Worm (Caenorhabditis elegans) whole organism, L2 larva: ENCODE data around the gene srx-8.

Experiments used
- C34F6.9 ChIP-seq: fragments of 150-350 bp; optimal IDR thresholded peaks from 2 replicates; lab custom pipeline; 2014; ENCODE audit warnings: missing biosample characterization, missing genetic modification characterization
- R02D3.7 ChIP-seq: fragments of 150-350 bp; optimal IDR thresholded peaks from 2 replicates; lab custom pipeline; 2014; ENCODE audit warnings: missing biosample characterization, missing genetic modification characterization
- Y55F3AM.14 ChIP-seq: fragments of 200-800 bp; sonication (Bioruptor generic); optimal IDR thresholded peaks from 2 replicates; lab custom pipeline; 2018; ENCODE audit warnings: mild to moderate bottlenecking, missing genetic modification characterization, missing compliant biosample characterization
- ZK546.5 ChIP-seq: sonication (generic microtip); optimal IDR thresholded peaks from 2 replicates; lab custom pipeline; 2017; ENCODE audit warnings: missing biosample characterization, missing genetic modification characterization
- alr-1 ChIP-seq: fragments of 150-350 bp; optimal IDR thresholded peaks from 2 replicates; lab custom pipeline; 2014; ENCODE audit warnings: missing biosample characterization, missing genetic modification characterization
- aly-2 ChIP-seq: fragments of 150-350 bp; optimal IDR thresholded peaks from 2 replicates; lab custom pipeline; 2014; ENCODE audit warnings: missing biosample characterization, missing genetic modification characterization
- ama-1 ChIP-seq: fragments of 150-350 bp; optimal IDR thresholded peaks from 2 replicates; lab custom pipeline; 2018; ENCODE audit warnings: inconsistent platforms
- crh-2 ChIP-seq: sonication (generic microtip); optimal IDR thresholded peaks from 2 replicates; lab custom pipeline; 2017; ENCODE audit warnings: missing biosample characterization, missing genetic modification characterization
- dmd-4 ChIP-seq: sonication (generic microtip); optimal IDR thresholded peaks from 2 replicates; lab custom pipeline; 2017; ENCODE audit warnings: missing biosample characterization, missing genetic modification characterization
- egl-27 ChIP-seq: sonication (generic microtip); optimal IDR thresholded peaks from 3 replicates; lab custom pipeline; 2017; ENCODE audit warnings: missing biosample characterization, missing genetic modification reagents, missing genetic modification characterization
- elt-1 ChIP-seq: fragments of 150-350 bp; optimal IDR thresholded peaks from 2 replicates; lab custom pipeline; 2014; ENCODE audit warnings: missing biosample characterization, missing genetic modification characterization
- elt-3 ChIP-seq: sonication (generic microtip); optimal IDR thresholded peaks from 2 replicates; lab custom pipeline; 2017; ENCODE audit warnings: missing biosample characterization, missing genetic modification characterization
- fos-1 ChIP-seq: fragments of 150-350 bp; optimal IDR thresholded peaks from 2 replicates; lab custom pipeline; 2014; ENCODE audit warnings: missing biosample characterization, missing genetic modification characterization
- gmeb-1 ChIP-seq: fragments of 150-350 bp; optimal IDR thresholded peaks from 2 replicates; lab custom pipeline; 2014; ENCODE audit warnings: missing biosample characterization, missing genetic modification characterization
- lin-11 ChIP-seq: fragments of 150-350 bp; sonication (generic microtip); optimal IDR thresholded peaks from 2 replicates; lab custom pipeline; 2014; ENCODE audit warnings: missing biosample characterization, missing genetic modification characterization, inconsistent platforms, mixed read lengths
- lin-13 ChIP-seq: fragments of 150-350 bp; optimal IDR thresholded peaks from 2 replicates; lab custom pipeline; 2014; ENCODE audit warnings: missing biosample characterization, missing genetic modification reagents, missing genetic modification characterization
- mab-5 ChIP-seq: fragments of 150-350 bp; optimal IDR thresholded peaks from 2 replicates; lab custom pipeline; 2014; ENCODE audit warnings: missing biosample characterization, missing genetic modification characterization
- mbf-1 ChIP-seq: sonication (generic microtip); optimal IDR thresholded peaks from 2 replicates; lab custom pipeline; 2017; ENCODE audit warnings: missing biosample characterization, missing genetic modification characterization
- mdl-1 ChIP-seq, 2 experiments: fragments of 150-350 bp in 1 of 2; sonication (generic microtip) in 1 of 2; optimal IDR thresholded peaks; 2 replicates each; lab custom pipeline; 2017; ENCODE audit warnings: missing biosample characterization in 2 of 2, missing genetic modification characterization in 2 of 2
- nhr-11 ChIP-seq: fragments of 150-350 bp; optimal IDR thresholded peaks from 2 replicates; lab custom pipeline; 2014; ENCODE audit warnings: missing biosample characterization, missing genetic modification characterization
- nhr-12 ChIP-seq: fragments of 150-350 bp; optimal IDR thresholded peaks from 2 replicates; lab custom pipeline; 2014; ENCODE audit warnings: missing biosample characterization, missing genetic modification characterization
- nhr-129 ChIP-seq: fragments of 150-350 bp; optimal IDR thresholded peaks from 2 replicates; lab custom pipeline; 2014; ENCODE audit warnings: missing biosample characterization, missing genetic modification characterization
- nhr-23 ChIP-seq: fragments of 150-350 bp; optimal IDR thresholded peaks from 2 replicates; lab custom pipeline; 2014; ENCODE audit warnings: missing biosample characterization, missing genetic modification reagents, missing genetic modification characterization
- nhr-6 ChIP-seq: fragments of 150-350 bp; optimal IDR thresholded peaks from 2 replicates; lab custom pipeline; 2014; ENCODE audit warnings: missing biosample characterization, missing genetic modification characterization
- nhr-77 ChIP-seq: fragments of 150-350 bp; optimal IDR thresholded peaks from 2 replicates; lab custom pipeline; 2014; ENCODE audit warnings: missing biosample characterization, missing genetic modification characterization
- peb-1 ChIP-seq: fragments of 150-350 bp; optimal IDR thresholded peaks from 2 replicates; lab custom pipeline; 2014; ENCODE audit warnings: missing biosample characterization, missing genetic modification characterization
- sem-4 ChIP-seq: fragments of 150-350 bp; optimal IDR thresholded peaks from 2 replicates; lab custom pipeline; 2014; ENCODE audit warnings: missing biosample characterization, missing genetic modification reagents, missing genetic modification characterization
- skn-1 ChIP-seq: sonication (generic microtip); optimal IDR thresholded peaks from 2 replicates; lab custom pipeline; 2017; ENCODE audit warnings: missing biosample characterization, missing genetic modification characterization
- sma-3 ChIP-seq: sonication (generic microtip); optimal IDR thresholded peaks from 2 replicates; lab custom pipeline; 2016; ENCODE audit warnings: missing genetic modification reagents, missing genetic modification characterization, missing compliant biosample characterization
- sma-9 ChIP-seq, 2 experiments: fragments of 150-350 bp in 1 of 2; sonication (generic microtip) in 1 of 2; optimal IDR thresholded peaks; 2 replicates each; lab custom pipeline; 2014 to 2016; ENCODE audit warnings: missing genetic modification characterization in 2 of 2, mild to moderate bottlenecking in 1 of 2, missing biosample characterization in 1 of 2, missing compliant biosample characterization in 1 of 2, missing genetic modification reagents in 1 of 2, moderate library complexity in 1 of 2
- snpc-4 ChIP-seq: fragments of 150-350 bp; optimal IDR thresholded peaks from 2 replicates; lab custom pipeline; 2014; ENCODE audit warnings: missing biosample characterization, missing genetic modification characterization
- unc-55 ChIP-seq: fragments of 150-350 bp; sonication (generic microtip); optimal IDR thresholded peaks from 3 replicates; lab custom pipeline; 2014; ENCODE audit warnings: missing biosample characterization, missing genetic modification reagents, missing genetic modification characterization
- unc-62 ChIP-seq: fragments of 150-350 bp; optimal IDR thresholded peaks from 2 replicates; lab custom pipeline; 2014; ENCODE audit warnings: missing biosample characterization, missing genetic modification reagents, missing genetic modification characterization
- ztf-1 ChIP-seq: fragments of 200-800 bp; sonication (Bioruptor generic); conservative IDR thresholded peaks from 2 replicates; pipeline ENCODE4 v1.3.6; 2022; ENCODE audit warnings: missing genetic modification characterization, missing compliant biosample characterization
- ztf-4 ChIP-seq: fragments of 150-350 bp; optimal IDR thresholded peaks from 2 replicates; lab custom pipeline; 2014; ENCODE audit warnings: missing biosample characterization, missing genetic modification characterization

The srx-8 gene

ce11 chrV:532046-532445, 23.9 kb downstream of the srx-8 start, which contains the start of gene nhr-58 (continued):
- no peak for TF ChIP-seq peb-1 (tag; lab: Kevin White, UChicago)
- TF ChIP-seq ama-1 (lab: Kevin White, UChicago) = no peak
- TF ChIP-seq mab-5 (tag; lab: Kevin White, UChicago) = no peak
- TF ChIP-seq snpc-4 (tag; lab: Kevin White, UChicago) = peak; percentile 17
- TF ChIP-seq sem-4 (tag; lab: Kevin White, UChicago) = no peak
- TF ChIP-seq nhr-6 = peak; percentile 15
- no peak for TF ChIP-seq nhr-23 (tag; lab: Kevin White, UChicago)
- no peak for TF ChIP-seq nhr-12 (tag; lab: Kevin White, UChicago)
- TF ChIP-seq nhr-129 (tag; lab: Kevin White, UChicago) = peak; percentile 97
- no peak for TF ChIP-seq skn-1 (tag; lab: Kevin White, UChicago)
- TF ChIP-seq lin-13 = no peak
- peak; percentile 62 for TF ChIP-seq C34F6.9 (tag; lab: Kevin White, UChicago)

ce11 chrV:527602-528001, 28.4 kb downstream of the srx-8 start, which contains the start of gene srw-108:
srw-108 (plus strand) TSS chrV:527902.
- TF ChIP-seq unc-55 (GFP tag; lab: Kevin White, UChicago) (no peak), snpc-4 (tag; lab: Kevin White, UChicago) (no peak), mbf-1 (tag; lab: Kevin White, UChicago) (no peak), elt-1 (tag; lab: Kevin White, UChicago) (no peak), lin-13 (no peak), ztf-1 (GFP tag; lab: Robert Waterston, UW) (no peak), mdl-1 (tag; optimal IDR thresholded peaks at IDR 0.05; lab: Kevin White, UChicago) (no peak), dmd-4 (no peak), nhr-23 (tag; lab: Kevin White, UChicago) (no peak), aly-2 (tag; lab: Kevin White, UChicago) (no peak), lin-11 (tag; lab: Kevin White, UChicago) (no peak), R02D3.7 (no peak), fos-1 (tag; lab: Kevin White, UChicago) (no peak), Y55F3AM.14 (GFP tag; lab: Kevin White, UChicago) (no peak), C34F6.9 (tag; lab: Kevin White, UChicago) (no peak), elt-3 (tag; lab: Kevin White, UChicago) (no peak), nhr-6 (no peak), nhr-77 (tag; lab: Kevin White, UChicago) (no peak), sem-4 (tag; lab: Kevin White, UChicago) (no peak), ZK546.5 (tag; lab: Kevin White, UChicago) (no peak)

ce11 chrV:525040-525439, 30.9 kb downstream of the srx-8 start, which contains the start of gene R11G11.16:
R11G11.16 (minus strand) TSS chrV:525140.
- TF ChIP-seq nhr-129 (tag; lab: Kevin White, UChicago) = no peak
- TF ChIP-seq crh-2 (tag; lab: Kevin White, UChicago) = no peak
- TF ChIP-seq nhr-23 (tag; lab: Kevin White, UChicago) = no peak
- TF ChIP-seq nhr-12 (tag; lab: Kevin White, UChicago) = no peak
- no peak for TF ChIP-seq mab-5 (tag; lab: Kevin White, UChicago)
- TF ChIP-seq nhr-77 (tag; lab: Kevin White, UChicago) = no peak
- no peak for TF ChIP-seq lin-13
- no peak for TF ChIP-seq fos-1 (tag; lab: Kevin White, UChicago)
- no peak for TF ChIP-seq alr-1
- TF ChIP-seq nhr-11 = no peak
- no peak for TF ChIP-seq egl-27
- TF ChIP-seq mdl-1 (tag; optimal IDR thresholded peaks at IDR 0.05; lab: Kevin White, UChicago) = no peak
- TF ChIP-seq ztf-4 = no peak
- TF ChIP-seq sma-3 (GFP tag; lab: Kevin White, UChicago) = no peak
- TF ChIP-seq skn-1 (tag; lab: Kevin White, UChicago) = no peak
- TF ChIP-seq nhr-6 = no peak

ce11 chrV:524058-524457, 31.9 kb downstream of the srx-8 start, which contains the start of gene lipl-3:
lipl-3 (minus strand) TSS chrV:524218.
- TF ChIP-seq sma-9 (GFP tag; optimal IDR thresholded peaks at IDR 0.05; lab: Kevin White, UChicago) (peak; percentile 10), sma-9 (tag; optimal IDR thresholded peaks at IDR 0.05; lab: Kevin White, UChicago) (no peak), unc-62 (GFP tag; lab: Kevin White, UChicago) (no peak), egl-27 (no peak)
- TF ChIP-seq, all 48 proteins: peak for 1

ce11 chrV:521517-521916, 34.4 kb downstream of the srx-8 start, which contains the start of gene srw-107:
srw-107 (minus strand) TSS chrV:521617.
- TF ChIP-seq unc-55 (GFP tag; lab: Kevin White, UChicago) (no peak), gmeb-1 (no peak), sem-4 (tag; lab: Kevin White, UChicago) (no peak), R02D3.7 (no peak), nhr-129 (tag; lab: Kevin White, UChicago) (no peak), mdl-1 (tag; optimal IDR thresholded peaks at IDR 0.05; lab: Kevin White, UChicago) (no peak), dmd-4 (no peak)
